Fruit fly (Drosophila melanogaster): Measurements from ENCODE around the gene CG12237.

CG12237 gene

DNA sequence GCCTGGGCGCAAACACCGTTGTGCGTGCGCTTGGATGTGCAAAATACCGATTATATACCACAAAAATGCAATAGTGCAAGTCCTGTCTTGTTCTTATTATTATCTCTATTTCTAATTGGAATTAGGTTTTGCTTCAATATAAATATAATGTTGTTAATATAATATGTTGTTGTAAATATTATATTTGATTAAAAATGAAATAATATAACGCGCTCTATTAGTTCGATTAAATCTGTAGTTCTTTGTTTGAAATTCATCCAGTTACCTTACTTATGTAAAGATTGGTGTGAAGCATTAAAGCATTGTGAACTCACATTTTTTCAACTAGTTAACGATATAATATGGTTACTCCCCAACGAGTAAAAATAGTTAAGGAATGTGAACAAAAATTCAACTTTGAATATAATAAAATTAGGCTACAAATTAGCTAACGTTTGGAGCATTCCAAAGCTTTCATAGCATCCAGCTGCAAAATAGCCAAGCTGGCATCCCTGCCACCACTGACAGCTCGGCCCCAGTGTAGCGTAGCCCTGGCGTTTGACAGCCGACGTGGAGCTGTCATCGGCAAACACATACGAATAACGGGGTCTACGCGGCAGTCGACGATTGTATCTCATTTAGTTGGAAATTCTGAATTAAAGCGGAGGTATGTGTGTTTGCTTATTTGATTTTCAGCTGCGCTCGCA is at the start of gene CG12237, which contains the start of gene Sec61gamma:
Gene CG12237 (minus strand): TSS at position 51 of the 686 bp plus-strand sequence.
Gene Sec61gamma (plus strand): TSS at position 509 of the 686 bp plus-strand sequence.
- no peak for TF ChIP-seq CG13204 (GFP tag; optimal IDR thresholded peaks at IDR 0.05)
- TF ChIP-seq fd96Ca (GFP tag; IDR thresholded peaks at IDR 0.05), result no peak
- TF ChIP-seq CG34367 (tag; optimal IDR thresholded peaks at IDR 0.05), result peak; percentile 0
- peak; percentile 13 for TF ChIP-seq Snoo (tag; optimal IDR thresholded peaks at IDR 0.05)
- no peak for TF ChIP-seq CG12605 (GFP tag; IDR thresholded peaks at IDR 0.05)
- TF ChIP-seq Ets98B (GFP tag; IDR thresholded peaks at IDR 0.05), result peak; percentile 42; the same call in 1 of the 2 replicates
- TF ChIP-seq CG4496 (GFP tag; IDR thresholded peaks at IDR 0.05), result no peak
- no peak for TF ChIP-seq Pif1A (GFP tag; optimal IDR thresholded peaks at IDR 0.05)
- no peak for TF ChIP-seq gl (tag; optimal IDR thresholded peaks at IDR 0.05)
- no peak for TF ChIP-seq rn (GFP tag; IDR thresholded peaks at IDR 0.05)
- no peak for TF ChIP-seq D1 (tag; optimal IDR thresholded peaks at IDR 0.05)
- TF ChIP-seq CG14655 (GFP tag; optimal IDR thresholded peaks at IDR 0.05), result no peak
- TF ChIP-seq CG10348 (GFP tag; IDR thresholded peaks at IDR 0.05), result no peak
- TF ChIP-seq EcR (GFP tag; optimal IDR thresholded peaks at IDR 0.05), result no peak
- TF ChIP-seq CG32121 (GFP tag; IDR thresholded peaks at IDR 0.05), result no peak
- no peak for TF ChIP-seq CG8159 (tag; optimal IDR thresholded peaks at IDR 0.05)
- TF ChIP-seq CG9948 (tag; optimal IDR thresholded peaks at IDR 0.05), result no peak

DNA sequence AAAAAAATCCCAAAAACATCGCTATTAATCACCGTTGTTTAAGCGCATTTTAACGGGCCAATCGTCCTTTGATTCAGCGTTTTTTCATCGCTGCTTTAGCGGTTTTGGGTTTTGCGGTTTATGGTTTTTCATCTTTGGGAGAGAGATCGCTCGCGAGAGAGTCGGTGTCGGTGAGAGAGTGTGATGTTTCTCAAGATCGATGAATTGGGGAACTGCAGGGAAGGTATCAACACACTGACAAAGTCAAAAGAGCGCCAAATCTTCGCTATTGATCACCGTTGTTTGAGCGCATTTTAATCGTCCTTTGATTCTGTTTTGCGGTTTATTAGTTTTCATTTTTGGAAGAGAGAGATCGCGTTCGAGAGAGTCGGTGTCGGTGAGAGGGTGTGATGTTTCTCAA is 47.4 kb upstream of the CG12237 start:
- TF ChIP-seq D1 (tag; optimal IDR thresholded peaks at IDR 0.05) (no peak), CG32121 (GFP tag; IDR thresholded peaks at IDR 0.05) (no peak), CG14655 (GFP tag; optimal IDR thresholded peaks at IDR 0.05) (no peak), Pif1B (GFP tag; optimal IDR thresholded peaks at IDR 0.05) (no peak), CG8301 (tag; optimal IDR thresholded peaks at IDR 0.05) (no peak), EcR (GFP tag; optimal IDR thresholded peaks at IDR 0.05) (no peak), CG9948 (tag; optimal IDR thresholded peaks at IDR 0.05) (no peak), Ets98B (GFP tag; IDR thresholded peaks at IDR 0.05) (no peak), CG15710 (tag; optimal IDR thresholded peaks at IDR 0.05) (no peak), gl (tag; optimal IDR thresholded peaks at IDR 0.05) (no peak), CG13204 (GFP tag; optimal IDR thresholded peaks at IDR 0.05) (no peak), CG12605 (GFP tag; IDR thresholded peaks at IDR 0.05) (no peak), CG10348 (GFP tag; IDR thresholded peaks at IDR 0.05) (no peak), CG17806 (tag; optimal IDR thresholded peaks at IDR 0.05) (no peak), rn (GFP tag; IDR thresholded peaks at IDR 0.05) (no peak), fd96Ca (GFP tag; IDR thresholded peaks at IDR 0.05) (no peak), Pif1A (GFP tag; optimal IDR thresholded peaks at IDR 0.05) (no peak)

- TF ChIP-seq CG13204 (GFP tag; optimal IDR thresholded peaks at IDR 0.05) (no peak), CG34367 (tag; optimal IDR thresholded peaks at IDR 0.05) (no peak), fd96Ca (GFP tag; IDR thresholded peaks at IDR 0.05) (no peak), Ets98B (GFP tag; IDR thresholded peaks at IDR 0.05) (no peak), rn (GFP tag; IDR thresholded peaks at IDR 0.05) (no peak)
Measured at dm6 chrX:19688848-19689247, 46.2 kb upstream of the CG12237 start, which contains the start of gene CG14227. CG14227 (minus strand) TSS chrX:19688948.

DNA sequence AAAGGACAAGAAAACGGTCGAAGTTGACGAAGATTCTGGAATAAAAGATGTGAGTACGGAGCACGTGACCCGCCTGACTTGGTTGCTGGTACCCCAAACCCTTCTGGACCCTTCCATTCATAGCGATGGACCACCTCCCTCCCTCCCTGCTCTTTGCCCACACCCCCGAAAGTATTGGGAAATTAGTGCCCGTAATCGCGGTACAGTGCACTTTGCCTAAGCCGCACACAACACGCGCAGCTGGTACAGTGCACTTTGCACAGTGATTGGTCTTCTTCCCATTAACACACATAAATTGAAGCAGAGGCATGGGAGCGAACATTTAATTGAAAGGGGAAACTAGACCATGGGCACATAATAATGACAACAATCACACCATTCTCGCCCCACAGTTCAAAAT is 41.4 kb upstream of the CG12237 start:
- TF ChIP-seq CG14655 (GFP tag; optimal IDR thresholded peaks at IDR 0.05), result no peak
- no peak for TF ChIP-seq Snoo (tag; optimal IDR thresholded peaks at IDR 0.05)
- TF ChIP-seq CG13204 (GFP tag; optimal IDR thresholded peaks at IDR 0.05), result no peak
- TF ChIP-seq CG8301 (tag; optimal IDR thresholded peaks at IDR 0.05), result no peak
- peak; percentile 14; the same call in 1 of the 2 replicates for TF ChIP-seq Ets98B (GFP tag; IDR thresholded peaks at IDR 0.05)
- TF ChIP-seq CG17806 (tag; optimal IDR thresholded peaks at IDR 0.05), result no peak
- TF ChIP-seq CG34367 (tag; optimal IDR thresholded peaks at IDR 0.05), result no peak
- TF ChIP-seq CG9948 (tag; optimal IDR thresholded peaks at IDR 0.05), result no peak
- no peak for TF ChIP-seq gl (tag; optimal IDR thresholded peaks at IDR 0.05)
- TF ChIP-seq Pif1B (GFP tag; optimal IDR thresholded peaks at IDR 0.05), result no peak
- no peak for TF ChIP-seq CG8159 (tag; optimal IDR thresholded peaks at IDR 0.05)
- TF ChIP-seq CG32121 (GFP tag; IDR thresholded peaks at IDR 0.05), result peak; percentile 40; the same call in 1 of the 2 replicates
- TF ChIP-seq CG10348 (GFP tag; IDR thresholded peaks at IDR 0.05), result 0 out of 2 replicates have a peak, but pooled peaks have one; percentile 10
- no peak for TF ChIP-seq EcR (GFP tag; optimal IDR thresholded peaks at IDR 0.05)

- TF ChIP-seq CG4496 (GFP tag; IDR thresholded peaks at IDR 0.05) (peak; percentile 29; the same call in 2 of the 3 replicates), CG15710 (tag; optimal IDR thresholded peaks at IDR 0.05) (no peak), Ets98B (GFP tag; IDR thresholded peaks at IDR 0.05) (peak; percentile 41; the same call in 1 of the 2 replicates), CG8159 (tag; optimal IDR thresholded peaks at IDR 0.05) (no peak), Snoo (tag; optimal IDR thresholded peaks at IDR 0.05) (no peak), CG13204 (GFP tag; optimal IDR thresholded peaks at IDR 0.05) (peak; percentile 14), CG12605 (GFP tag; IDR thresholded peaks at IDR 0.05) (no peak), rn (GFP tag; IDR thresholded peaks at IDR 0.05) (no peak), CG9948 (tag; optimal IDR thresholded peaks at IDR 0.05) (no peak)
Measured at dm6 chrX:19683040-19683875, 40.6 kb upstream of the CG12237 start, which contains the start of the genes dome and Ubqn. dome (minus strand) TSS chrX:19683518. Ubqn (plus strand) TSS chrX:19683808.
